Worm (Caenorhabditis elegans): ENCODE data around the gene C23F12.4.

The C23F12.4 gene

DNA sequence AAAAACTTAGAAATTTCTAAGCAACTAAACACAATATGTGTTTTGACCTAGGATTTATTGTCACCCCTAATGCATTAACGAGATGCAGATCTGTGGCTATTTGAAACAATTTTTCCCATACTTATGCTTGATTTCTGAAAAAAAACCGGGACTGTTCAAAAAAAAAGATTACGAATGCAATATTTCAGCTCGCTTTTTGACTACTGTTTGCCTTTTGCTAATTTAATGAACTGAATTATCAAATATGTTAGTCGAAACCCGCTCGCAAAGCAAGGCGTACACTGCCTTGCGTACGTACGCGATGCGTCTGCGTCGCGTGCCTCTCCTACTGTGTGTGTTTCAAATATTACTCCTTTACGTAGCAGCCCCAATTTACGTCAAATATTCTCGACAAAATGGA, at the start of gene C23F12.4:
C23F12.4 (plus strand) TSS at position 301 of the 400 bp plus-strand sequence.
- no peak for TF ChIP-seq Y56A3A.18 (GFP tag; IDR thresholded peaks at IDR 0.05)
- no peak for TF ChIP-seq efl-1 (GFP tag; optimal IDR thresholded peaks at IDR 0.05)
- no peak for TF ChIP-seq ztf-26 (tag; optimal IDR thresholded peaks at IDR 0.05)
- TF ChIP-seq C06A6.2 (GFP tag; conservative IDR thresholded peaks at IDR 0.05), result no peak
- TF ChIP-seq bed-1 (GFP tag; IDR thresholded peaks at IDR 0.05), result no peak
- TF ChIP-seq lin-54 (GFP tag; optimal IDR thresholded peaks at IDR 0.05), result no peak
- TF ChIP-seq ceh-79 (tag; optimal IDR thresholded peaks at IDR 0.05), result no peak
- TF ChIP-seq ceh-91 (GFP tag; IDR thresholded peaks at IDR 0.05), result no peak

DNA sequence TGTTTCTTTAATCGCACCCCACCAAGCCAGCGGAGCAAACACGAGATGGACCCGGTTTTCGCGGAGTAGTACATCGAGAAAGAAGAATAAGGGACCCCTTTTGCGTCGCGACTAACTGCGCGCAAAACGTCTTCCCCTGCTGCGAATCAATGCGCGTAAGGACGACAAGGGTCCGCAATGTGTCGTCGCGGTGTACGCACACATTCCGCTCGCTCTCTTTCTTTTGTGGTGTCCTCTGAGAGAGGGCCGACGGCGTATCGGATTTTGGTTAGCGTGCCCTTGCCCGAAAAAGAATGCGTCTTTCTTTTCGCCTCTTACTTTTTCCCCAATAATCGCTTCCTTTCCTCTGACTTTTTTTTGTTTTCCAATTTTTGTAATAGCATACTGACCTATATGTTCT, 49.3 kb upstream of the C23F12.4 start:
- TF ChIP-seq pha-4 (tag; optimal IDR thresholded peaks at IDR 0.05) (no peak), ekl-4 (GFP tag; IDR thresholded peaks at IDR 0.05) (peak; percentile 36; the same call in 1 of the 2 replicates), mes-4 (tag; optimal IDR thresholded peaks at IDR 0.05) (no peak), lsl-1 (GFP tag; optimal IDR thresholded peaks at IDR 0.05) (no peak), fkh-3 (tag; optimal IDR thresholded peaks at IDR 0.05) (no peak), chd-7 (tag; optimal IDR thresholded peaks at IDR 0.05) (peak; percentile 24), lag-1 (GFP tag; IDR thresholded peaks at IDR 0.05) (0 out of 2 replicates have a peak, but pooled peaks have one; percentile 49), lin-40 (tag; optimal IDR thresholded peaks at IDR 0.05) (peak; percentile 70), ztf-26 (tag; optimal IDR thresholded peaks at IDR 0.05) (peak; percentile 38), K11D2.4 (GFP tag; IDR thresholded peaks at IDR 0.05) (peak; percentile 61), nhr-80 (tag; optimal IDR thresholded peaks at IDR 0.05) (no peak), K12H6.12 (tag; optimal IDR thresholded peaks at IDR 0.05) (peak; percentile 53), ceh-27 (GFP tag; optimal IDR thresholded peaks at IDR 0.05) (peak; percentile 73), hlh-26 (GFP tag; conservative IDR thresholded peaks at IDR 0.05) (no peak), unc-62 (GFP tag; optimal IDR thresholded peaks at IDR 0.05) (no peak), tbp1 (GFP tag; optimal IDR thresholded peaks at IDR 0.05) (no peak), madf-10 (tag; optimal IDR thresholded peaks at IDR 0.05) (peak; percentile 38)

ce11 chrX:9338375-9338774, 48.8 kb upstream of the C23F12.4 start, which contains the start of gene apa-2:
apa-2 (plus strand) TSS chrX:9338675.
- TF ChIP-seq egl-18 (GFP tag; IDR thresholded peaks at IDR 0.05) (no peak), K11D2.4 (GFP tag; IDR thresholded peaks at IDR 0.05) (no peak), ztf-22 (GFP tag; optimal IDR thresholded peaks at IDR 0.05) (no peak), Y56A3A.18 (GFP tag; IDR thresholded peaks at IDR 0.05) (no peak), dpff-1 (tag; optimal IDR thresholded peaks at IDR 0.05) (no peak), C17E4.6 (GFP tag; IDR thresholded peaks at IDR 0.05) (no peak), snpc-1.1 (tag; optimal IDR thresholded peaks at IDR 0.05; ENCODE audit: insufficient read depth) (no peak), egl-44 (GFP tag; IDR thresholded peaks at IDR 0.05) (no peak), attf-3 (GFP tag; conservative IDR thresholded peaks at IDR 0.05) (no peak), F39B2.1 (GFP tag; IDR thresholded peaks at IDR 0.05) (no peak), hrde-1 (tag; optimal IDR thresholded peaks at IDR 0.05; ENCODE audit: borderline replicate concordance) (no peak), die-1 (tag; optimal IDR thresholded peaks at IDR 0.05) (no peak), mes-4 (tag; optimal IDR thresholded peaks at IDR 0.05) (no peak), repo-1 (tag; optimal IDR thresholded peaks at IDR 0.05) (no peak), madf-6 (GFP tag; IDR thresholded peaks at IDR 0.05) (no peak)

All from whole organism, young adult.